Fruit fly (Drosophila melanogaster): ENCODE data around the gene Amt.

Gene Amt

dm6 chr3R:15243452-15243851 is 5.5 kb downstream of the Amt start (continued):
- no peak for TF ChIP-seq pan (optimal IDR thresholded peaks at IDR 0.05)
- no peak for TF ChIP-seq pan (GFP tag; optimal IDR thresholded peaks at IDR 0.05 in 1 of 2, IDR thresholded peaks at IDR 0.05 in 1 of 2)
- TF ChIP-seq gt (GFP tag; IDR thresholded peaks at IDR 0.05): no peak
- 0 out of 2 replicates have a peak, but pooled peaks have one; percentile 35 for TF ChIP-seq vvl (GFP tag; IDR thresholded peaks at IDR 0.05)
- no peak for TF ChIP-seq CG4707 (GFP tag; optimal IDR thresholded peaks at IDR 0.05)
- no peak for TF ChIP-seq CG3847 (GFP tag; IDR thresholded peaks at IDR 0.05)
- TF ChIP-seq sqz (GFP tag; optimal IDR thresholded peaks at IDR 0.05): peak; percentile 45
- no peak for TF ChIP-seq CG6765 (GFP tag; optimal IDR thresholded peaks at IDR 0.05)
- no peak for TF ChIP-seq crol (GFP tag; IDR thresholded peaks at IDR 0.05)
- TF ChIP-seq MBD-R2 (GFP tag; IDR thresholded peaks at IDR 0.05): no peak
- TF ChIP-seq luna (GFP tag; optimal IDR thresholded peaks at IDR 0.05): no peak
- TF ChIP-seq CG17359 (tag; optimal IDR thresholded peaks at IDR 0.05): no peak
- no peak for TF ChIP-seq br (optimal IDR thresholded peaks at IDR 0.05)
- TF ChIP-seq oc (tag; optimal IDR thresholded peaks at IDR 0.05): peak; percentile 25
- TF ChIP-seq CG6654 (GFP tag; optimal IDR thresholded peaks at IDR 0.05): no peak
- no peak for TF ChIP-seq fd3F (GFP tag; optimal IDR thresholded peaks at IDR 0.05)
- no peak for TF ChIP-seq ara (GFP tag; IDR thresholded peaks at IDR 0.05)
- no peak for TF ChIP-seq CG5180 (GFP tag; optimal IDR thresholded peaks at IDR 0.05)
- TF ChIP-seq CG7745 (tag; optimal IDR thresholded peaks at IDR 0.05): no peak
- no peak for TF ChIP-seq CG14860 (GFP tag; IDR thresholded peaks at IDR 0.05; ENCODE audit: partially characterized antibody)
- no peak for TF ChIP-seq al (GFP tag; IDR thresholded peaks at IDR 0.05)
- TF ChIP-seq dpn (GFP tag; optimal IDR thresholded peaks at IDR 0.05): no peak
- 0 out of 2 replicates have a peak, but pooled peaks have one; percentile 17 for TF ChIP-seq Bgb (GFP tag; IDR thresholded peaks at IDR 0.05; ENCODE audit: partially characterized antibody)
- no peak for TF ChIP-seq CG4617 (GFP tag; optimal IDR thresholded peaks at IDR 0.05; ENCODE audit: borderline replicate concordance)
- TF ChIP-seq CG12219 (GFP tag; optimal IDR thresholded peaks at IDR 0.05): no peak
- no peak for TF ChIP-seq Chrac-16 (GFP tag; optimal IDR thresholded peaks at IDR 0.05)
- no peak for TF ChIP-seq ash1 (GFP tag; optimal IDR thresholded peaks at IDR 0.05)
- peak; percentile 82 for TF ChIP-seq CG15479 (GFP tag; optimal IDR thresholded peaks at IDR 0.05)
- TF ChIP-seq Fer3 (tag; optimal IDR thresholded peaks at IDR 0.05): no peak
- TF ChIP-seq eyg (GFP tag; optimal IDR thresholded peaks at IDR 0.05): no peak
- peak; percentile 36 for TF ChIP-seq CG13287 (GFP tag; IDR thresholded peaks at IDR 0.05; ENCODE audit: partially characterized antibody)
- TF ChIP-seq shn (GFP tag; optimal IDR thresholded peaks at IDR 0.05): no peak
- TF ChIP-seq Lhr (GFP tag; optimal IDR thresholded peaks at IDR 0.05): no peak
- TF ChIP-seq CG17361 (GFP tag; IDR thresholded peaks at IDR 0.05): no peak
- TF ChIP-seq Neu2 (GFP tag; optimal IDR thresholded peaks at IDR 0.05; ENCODE audit: borderline replicate concordance): no peak
- TF ChIP-seq mld (GFP tag; IDR thresholded peaks at IDR 0.05; ENCODE audit: partially characterized antibody): no peak
- no peak for TF ChIP-seq Doc2 (GFP tag; IDR thresholded peaks at IDR 0.05)
- TF ChIP-seq CG7928 (GFP tag; optimal IDR thresholded peaks at IDR 0.05): no peak
- TF ChIP-seq mirr (GFP tag; optimal IDR thresholded peaks at IDR 0.05): no peak
- TF ChIP-seq CG17186 (GFP tag; optimal IDR thresholded peaks at IDR 0.05): no peak
- no peak for TF ChIP-seq ind (GFP tag; optimal IDR thresholded peaks at IDR 0.05)
- no peak for TF ChIP-seq toy (GFP tag; IDR thresholded peaks at IDR 0.05)
- peak; percentile 49 for TF ChIP-seq B-H2 (GFP tag; optimal IDR thresholded peaks at IDR 0.05)
- TF ChIP-seq CG4730 (GFP tag; IDR thresholded peaks at IDR 0.05): no peak
- TF ChIP-seq CG8290 (GFP tag; optimal IDR thresholded peaks at IDR 0.05): no peak
- TF ChIP-seq CG8290 (tag; optimal IDR thresholded peaks at IDR 0.05): peak in 1 of 2 experiments; percentile 29
- no peak for TF ChIP-seq Asciz (GFP tag; optimal IDR thresholded peaks at IDR 0.05)
- no peak for TF ChIP-seq Elba2 (GFP tag; optimal IDR thresholded peaks at IDR 0.05)
- TF ChIP-seq CG10543 (GFP tag; optimal IDR thresholded peaks at IDR 0.05): peak; percentile 70
- peak; percentile 81 for TF ChIP-seq cwo (GFP tag; optimal IDR thresholded peaks at IDR 0.05)
- no peak for TF ChIP-seq salm (tag; optimal IDR thresholded peaks at IDR 0.05)

All from whole organism, embryonic.